Fruit fly (Drosophila melanogaster) whole organism, prepupa: Measurements from ENCODE around the gene HUWE1.

Source experiments
- Blimp-1 ChIP-seq: fragments of 200-800 bp; sonication (Bioruptor generic); optimal IDR thresholded peaks from 3 replicates; lab custom pipeline; 2017; ENCODE audit warnings: missing biosample characterization, missing genetic modification characterization, mild to moderate bottlenecking, moderate library complexity, missing genetic modification reagents
- CG10631 ChIP-seq: fragments of 200-800 bp; sonication (Bioruptor generic); optimal IDR thresholded peaks from 2 replicates; lab custom pipeline; 2016; ENCODE audit warnings: missing biosample characterization, missing genetic modification characterization
- CG10669 ChIP-seq: fragments of 200-800 bp; sonication (Bioruptor generic); optimal IDR thresholded peaks from 3 replicates; lab custom pipeline; 2018; ENCODE audit warnings: missing biosample characterization, mild to moderate bottlenecking, missing genetic modification characterization, moderate library complexity
- CG11294 ChIP-seq: fragments of 200-800 bp; sonication (Bioruptor generic); IDR thresholded peaks from 2 replicates; pipeline ENCODE4 v1.3.6; 2022; ENCODE audit warnings: missing biosample characterization, missing genetic modification characterization
- CG11762 ChIP-seq: fragments of 200-800 bp; sonication (Bioruptor generic); optimal IDR thresholded peaks from 3 replicates; lab custom pipeline; 2016; ENCODE audit warnings: missing biosample characterization, missing genetic modification characterization; ENCODE audit not compliant: insufficient read depth
- CG11902 ChIP-seq: fragments of 200-800 bp; sonication (Bioruptor generic); optimal IDR thresholded peaks from 3 replicates; lab custom pipeline; 2016; ENCODE audit warnings: missing biosample characterization, missing genetic modification characterization
- CG15336 ChIP-seq: fragments of 200-800 bp; sonication (Bioruptor generic); IDR thresholded peaks from 2 replicates; pipeline ENCODE4 v1.3.6; 2022; ENCODE audit warnings: missing biosample characterization, missing genetic modification characterization
- CG3032 ChIP-seq: fragments of 200-800 bp; optimal IDR thresholded peaks from 2 replicates; lab custom pipeline; 2019; ENCODE audit warnings: missing biosample characterization, mild to moderate bottlenecking, missing genetic modification characterization, moderate library complexity
- CG31627 ChIP-seq: fragments of 200-800 bp; sonication (Bioruptor generic); optimal IDR thresholded peaks from 3 replicates; lab custom pipeline; 2016; ENCODE audit warnings: missing biosample characterization, missing genetic modification characterization
- CG32006 ChIP-seq: fragments of 200-800 bp; sonication (Bioruptor generic); optimal IDR thresholded peaks from 3 replicates; lab custom pipeline; 2017; ENCODE audit warnings: missing biosample characterization, mild to moderate bottlenecking, missing genetic modification characterization
- CG6163 ChIP-seq: fragments of 200-800 bp; sonication (Bioruptor generic); IDR thresholded peaks from 3 replicates; pipeline ENCODE4 v1.3.6; 2022; ENCODE audit warnings: missing biosample characterization, missing genetic modification characterization
- CG6792 ChIP-seq: fragments of 200-800 bp; sonication (Bioruptor generic); optimal IDR thresholded peaks from 3 replicates; lab custom pipeline; 2016; ENCODE audit warnings: missing biosample characterization, missing genetic modification characterization
- CG8119 ChIP-seq: fragments of 200-800 bp; sonication (Bioruptor generic); IDR thresholded peaks from 3 replicates; pipeline ENCODE4 v1.3.6; 2022; ENCODE audit warnings: missing biosample characterization, missing genetic modification characterization
- CG8319 ChIP-seq: fragments of 200-800 bp; sonication (Bioruptor generic); optimal IDR thresholded peaks from 3 replicates; lab custom pipeline; 2016; ENCODE audit warnings: missing biosample characterization, missing genetic modification characterization
- CG8632 ChIP-seq: fragments of 200-800 bp; sonication (Bioruptor generic); optimal IDR thresholded peaks from 3 replicates; lab custom pipeline; 2016; ENCODE audit warnings: missing biosample characterization, missing genetic modification characterization
- Eip75B ChIP-seq: fragments of 200-800 bp; sonication (Bioruptor generic); optimal IDR thresholded peaks from 3 replicates; lab custom pipeline; 2016; ENCODE audit warnings: missing biosample characterization, missing genetic modification characterization
- Eip78C ChIP-seq: fragments of 200-800 bp; sonication (Bioruptor generic); peaks from one replicate; lab custom pipeline; 2016; ENCODE audit warnings: missing biosample characterization, missing genetic modification characterization
- Eip93F ChIP-seq: fragments of 200-800 bp; sonication (Bioruptor generic); optimal IDR thresholded peaks from 2 replicates; lab custom pipeline; 2016; ENCODE audit warnings: missing biosample characterization, mild to moderate bottlenecking, missing genetic modification characterization
- Ets96B ChIP-seq: fragments of 200-800 bp; optimal IDR thresholded peaks from 2 replicates; lab custom pipeline; 2019; ENCODE audit warnings: missing biosample characterization, mild to moderate bottlenecking, missing genetic modification characterization, moderate library complexity
- Gug ChIP-seq: fragments of 200-800 bp; sonication (Bioruptor generic); IDR thresholded peaks from 2 replicates; pipeline ENCODE4 v1.3.6; 2022; ENCODE audit warnings: missing biosample characterization, missing genetic modification characterization
- Hr38 ChIP-seq: sonication (Bioruptor generic); optimal IDR thresholded peaks from 2 replicates; lab custom pipeline; 2016; ENCODE audit warnings: missing biosample characterization, missing genetic modification characterization
- Hr39 ChIP-seq: fragments of 200-800 bp; sonication (Bioruptor generic); optimal IDR thresholded peaks from 2 replicates; lab custom pipeline; 2016; ENCODE audit warnings: missing biosample characterization, missing genetic modification characterization
- Hr4 ChIP-seq: fragments of 200-800 bp; sonication (Bioruptor generic); optimal IDR thresholded peaks from 3 replicates; lab custom pipeline; 2016; ENCODE audit warnings: missing biosample characterization, missing genetic modification characterization
- Lpt ChIP-seq: fragments of 200-800 bp; sonication (Bioruptor generic); optimal IDR thresholded peaks from 3 replicates; lab custom pipeline; 2016; ENCODE audit warnings: missing biosample characterization, missing genetic modification characterization
- Met ChIP-seq: fragments of 200-800 bp; sonication (Bioruptor generic); optimal IDR thresholded peaks from 3 replicates; lab custom pipeline; 2016; ENCODE audit warnings: missing biosample characterization, missing genetic modification characterization
- Smox ChIP-seq: fragments of 200-800 bp; sonication (Bioruptor generic); optimal IDR thresholded peaks from 3 replicates; lab custom pipeline; 2016; ENCODE audit warnings: missing biosample characterization, missing genetic modification characterization
- Sox102F ChIP-seq: fragments of 200-800 bp; sonication (Bioruptor generic); optimal IDR thresholded peaks from 2 replicates; lab custom pipeline; 2016; ENCODE audit warnings: missing biosample characterization, mild to moderate bottlenecking, missing genetic modification characterization
- Sox14 ChIP-seq: fragments of 200-800 bp; sonication (Bioruptor generic); optimal IDR thresholded peaks from 3 replicates; lab custom pipeline; 2016; ENCODE audit warnings: missing biosample characterization, missing genetic modification characterization
- Sox15 ChIP-seq: fragments of 200-800 bp; sonication (Bioruptor generic); optimal IDR thresholded peaks from 3 replicates; lab custom pipeline; 2016; ENCODE audit warnings: missing biosample characterization, missing genetic modification characterization
- achi ChIP-seq: fragments of 200-800 bp; sonication (Bioruptor generic); optimal IDR thresholded peaks from 3 replicates; lab custom pipeline; 2016; ENCODE audit warnings: missing biosample characterization, missing genetic modification characterization
- cyc ChIP-seq: fragments of 200-800 bp; sonication (Bioruptor generic); optimal IDR thresholded peaks from 3 replicates; lab custom pipeline; 2016; ENCODE audit warnings: missing biosample characterization, missing genetic modification characterization
- dsx ChIP-seq: fragments of 200-800 bp; optimal IDR thresholded peaks from 3 replicates; lab custom pipeline; 2019; ENCODE audit warnings: missing biosample characterization, mild to moderate bottlenecking, missing genetic modification characterization, moderate library complexity; ENCODE audit not compliant: poor library complexity, severe bottlenecking
- eg ChIP-seq: fragments of 200-800 bp; sonication (Bioruptor generic); IDR thresholded peaks from 3 replicates; pipeline ENCODE4 v1.3.6; 2022; ENCODE audit warnings: missing biosample characterization, missing genetic modification characterization
- esn ChIP-seq: fragments of 200-800 bp; sonication (Bioruptor generic); optimal IDR thresholded peaks from 2 replicates; lab custom pipeline; 2016; ENCODE audit warnings: missing biosample characterization, mild to moderate bottlenecking, missing genetic modification characterization, moderate library complexity
- fd59A ChIP-seq: fragments of 200-800 bp; sonication (Bioruptor generic); optimal IDR thresholded peaks from 2 replicates; lab custom pipeline; 2017; ENCODE audit warnings: missing biosample characterization, mild to moderate bottlenecking, missing genetic modification characterization, missing genetic modification reagents
- fd85E ChIP-seq: fragments of 200-800 bp; sonication (Bioruptor generic); optimal IDR thresholded peaks from 3 replicates; lab custom pipeline; 2016; ENCODE audit warnings: missing biosample characterization, missing genetic modification characterization
- fkh ChIP-seq: fragments of 200-800 bp; sonication (Bioruptor generic); optimal IDR thresholded peaks from 3 replicates; lab custom pipeline; 2017; ENCODE audit warnings: missing biosample characterization, mild to moderate bottlenecking, missing genetic modification characterization, moderate library complexity
- lz ChIP-seq: fragments of 200-800 bp; sonication (Bioruptor generic); optimal IDR thresholded peaks from 3 replicates; lab custom pipeline; 2016; ENCODE audit warnings: missing biosample characterization, missing genetic modification characterization
- net ChIP-seq: fragments of 200-800 bp; sonication (Bioruptor generic); optimal IDR thresholded peaks from 3 replicates; lab custom pipeline; 2016; ENCODE audit warnings: missing biosample characterization, missing genetic modification characterization
- pdm3 ChIP-seq: fragments of 200-800 bp; sonication (Bioruptor generic); optimal IDR thresholded peaks from 3 replicates; lab custom pipeline; 2016; ENCODE audit warnings: missing biosample characterization, missing genetic modification characterization
- spab ChIP-seq: fragments of 200-800 bp; sonication (Bioruptor generic); optimal IDR thresholded peaks from 2 replicates; lab custom pipeline; 2017; ENCODE audit warnings: missing biosample characterization, mild to moderate bottlenecking, missing genetic modification characterization, missing genetic modification reagents
- svp ChIP-seq: fragments of 200-800 bp; sonication (Bioruptor generic); peaks from one replicate; lab custom pipeline; 2016; ENCODE audit warnings: missing biosample characterization, missing genetic modification characterization
- topi ChIP-seq: fragments of 200-800 bp; sonication (Bioruptor generic); optimal IDR thresholded peaks from 3 replicates; lab custom pipeline; 2016; ENCODE audit warnings: missing biosample characterization, missing genetic modification characterization
- vri ChIP-seq: fragments of 200-800 bp; sonication (Bioruptor generic); optimal IDR thresholded peaks from 3 replicates; lab custom pipeline; 2016; ENCODE audit warnings: missing biosample characterization, mild to moderate bottlenecking, missing genetic modification characterization

Gene HUWE1

dm6 chrX:15710751-15711179 is 1.7 kb upstream of the HUWE1 start:
- TF ChIP-seq svp (GFP tag; lab: Kevin White, UChicago), result peak; percentile 48
- no peak for TF ChIP-seq vri
- TF ChIP-seq Eip78C (GFP tag; lab: Kevin White, UChicago), result peak; percentile 43
- TF ChIP-seq fkh (GFP tag; lab: Kevin White, UChicago), result peak; percentile 74

dm6 chrX:15731968-15732367 is 19.5 kb downstream of the HUWE1 start, which contains the start of gene CG8191:
TSS of gene CG8191 (plus strand) at chrX:15732178.
- no peak for TF ChIP-seq net
- TF ChIP-seq Eip75B (GFP tag; lab: Kevin White, UChicago), result no peak
- no peak for TF ChIP-seq CG10631 (GFP tag; lab: Kevin White, UChicago)
- no peak for TF ChIP-seq Smox (GFP tag; lab: Kevin White, UChicago)
- no peak for TF ChIP-seq CG32006 (GFP tag; lab: Kevin White, UChicago)
- no peak for TF ChIP-seq CG11762 (GFP tag; lab: Kevin White, UChicago)
- TF ChIP-seq CG10669 (GFP tag; lab: Kevin White, UChicago), result no peak
- TF ChIP-seq, all 60 proteins: peak for 0

DNA sequence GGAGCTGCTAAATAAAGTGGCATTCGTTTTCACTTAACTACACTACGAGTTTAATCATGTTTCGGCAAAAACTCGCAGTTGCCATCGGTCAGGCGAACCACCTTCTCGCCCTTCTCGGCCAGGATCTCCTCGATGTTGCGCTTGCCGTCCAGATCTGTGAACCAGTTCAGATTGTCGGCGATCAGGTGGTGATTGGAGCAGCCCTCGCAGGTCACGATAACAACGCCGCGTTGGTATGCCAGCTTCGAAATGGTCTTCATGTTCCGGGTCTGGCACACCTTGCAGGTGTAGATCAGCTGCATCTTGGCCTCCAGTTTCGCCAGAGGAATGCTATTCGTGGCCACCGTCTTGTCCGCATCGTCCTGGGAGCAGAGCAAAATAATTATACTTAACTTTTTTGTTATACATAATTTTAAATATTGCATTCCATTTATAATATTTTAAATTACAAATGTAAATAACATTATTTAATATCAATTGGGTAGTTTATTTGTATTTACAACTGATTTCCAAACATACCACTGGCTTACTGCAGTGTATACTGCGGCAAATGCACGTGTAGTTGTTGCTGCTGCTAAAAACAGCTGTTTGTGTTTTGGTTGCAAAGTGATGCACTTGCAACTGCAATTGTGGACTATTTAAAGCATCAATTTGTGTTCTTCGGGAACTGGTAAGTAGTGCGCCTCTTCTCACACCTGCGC is 20.9 kb downstream of the HUWE1 start:
- TF ChIP-seq CG15336, result peak; percentile 60
- TF ChIP-seq CG8119 (GFP tag; lab: Robert Waterston, UW), result peak; percentile 26; the same call in 1 of the 3 replicates
- TF ChIP-seq CG6163, result peak; percentile 47; the same call in 1 of the 3 replicates
- TF ChIP-seq Eip78C (GFP tag; lab: Kevin White, UChicago), result peak; percentile 32
- no peak for TF ChIP-seq Met (GFP tag; lab: Kevin White, UChicago)
- peak; percentile 72 for TF ChIP-seq eg (GFP tag; lab: Robert Waterston, UW)
- TF ChIP-seq dsx (GFP tag; lab: Kevin White, UChicago), result no peak

dm6 chrX:15733995-15734394 is 21.6 kb downstream of the HUWE1 start, which contains the start of the genes CG12379 and MagR:
TSS of gene CG12379 (minus strand) at chrX:15733996.
TSS of gene MagR (plus strand) at chrX:15734270.
- TF ChIP-seq Hr38 (GFP tag; lab: Kevin White, UChicago), result no peak
- no peak for TF ChIP-seq Blimp-1 (GFP tag; lab: Kevin White, UChicago)
- TF ChIP-seq Sox15 (GFP tag; lab: Kevin White, UChicago), result peak; percentile 8
- no peak for TF ChIP-seq fd85E
- TF ChIP-seq Met (GFP tag; lab: Kevin White, UChicago), result peak; percentile 64
- TF ChIP-seq CG8319 (GFP tag; lab: Kevin White, UChicago), result no peak
- TF ChIP-seq dsx (GFP tag; lab: Kevin White, UChicago), result no peak
- peak; percentile 25 for TF ChIP-seq Hr4 (GFP tag; lab: Kevin White, UChicago)
- peak; percentile 69 for TF ChIP-seq CG31627 (GFP tag; lab: Kevin White, UChicago)
- TF ChIP-seq Hr39, result peak; percentile 66
- peak; percentile 58 for TF ChIP-seq Gug (GFP tag; lab: Robert Waterston, UW)
- TF ChIP-seq Ets96B (tag; lab: Kevin White, UChicago), result peak; percentile 41
- no peak for TF ChIP-seq Lpt (GFP tag; lab: Kevin White, UChicago)
- TF ChIP-seq svp (GFP tag; lab: Kevin White, UChicago), result peak; percentile 84
- TF ChIP-seq esn, result peak; percentile 66
- peak; percentile 32 for TF ChIP-seq CG10631 (GFP tag; lab: Kevin White, UChicago)
- no peak for TF ChIP-seq Sox102F (GFP tag; lab: Kevin White, UChicago)
- TF ChIP-seq topi, result peak; percentile 63
- TF ChIP-seq CG11902 (GFP tag; lab: Kevin White, UChicago), result peak; percentile 27
- peak; percentile 33 for TF ChIP-seq fd59A (GFP tag; lab: Kevin White, UChicago)
- no peak for TF ChIP-seq Eip93F (GFP tag; lab: Kevin White, UChicago)
- TF ChIP-seq CG8119 (GFP tag; lab: Robert Waterston, UW), result 0 out of 3 replicates have a peak, but pooled peaks have one; percentile 12
- peak; percentile 70 for TF ChIP-seq lz (GFP tag; lab: Kevin White, UChicago)
- peak; percentile 36 for TF ChIP-seq Smox (GFP tag; lab: Kevin White, UChicago)
- TF ChIP-seq CG11294, result no peak
- peak; percentile 57 for TF ChIP-seq pdm3 (GFP tag; lab: Kevin White, UChicago)
- TF ChIP-seq cyc (GFP tag; lab: Kevin White, UChicago), result peak; percentile 64
- TF ChIP-seq achi (GFP tag; lab: Kevin White, UChicago), result peak; percentile 50
- TF ChIP-seq CG6792, result no peak
- TF ChIP-seq spab (GFP tag; lab: Kevin White, UChicago), result no peak
- no peak for TF ChIP-seq CG8632 (GFP tag; lab: Kevin White, UChicago)
- peak; percentile 77 for TF ChIP-seq Eip78C (GFP tag; lab: Kevin White, UChicago)
- TF ChIP-seq CG3032 (tag; lab: Kevin White, UChicago), result peak; percentile 62
- peak; percentile 18 for TF ChIP-seq Sox14
